Worm (Caenorhabditis elegans): ENCODE results near the gene stau-1.
A peak's percentile ranks its signal among the peaks of the same experiment; 100 is the strongest.

The stau-1 gene

DNA sequence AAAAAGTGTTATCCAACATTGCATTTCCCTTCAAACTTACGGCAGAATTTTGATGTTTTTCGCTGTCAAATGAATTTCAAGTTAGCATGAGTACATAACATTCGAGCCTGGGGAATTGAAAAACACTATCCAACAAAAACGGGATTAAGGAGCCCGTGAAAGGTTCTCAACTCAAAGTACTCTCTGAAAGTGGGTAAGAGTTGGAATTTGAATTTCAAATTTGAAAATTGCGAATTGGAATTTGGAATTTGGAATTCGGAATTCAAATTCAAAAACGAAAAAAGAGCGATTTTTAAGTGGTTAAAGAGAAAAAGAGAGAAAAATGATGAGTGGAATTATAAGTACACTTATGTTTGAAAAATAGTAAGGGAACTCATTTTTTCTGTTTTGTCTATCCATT is 43.8 kb downstream of the stau-1 start, which contains the start of the genes C09E10.3 and dgk-1:
Gene C09E10.3, minus strand, starts transcription at position 101 of the 400 bp plus-strand sequence.
Gene dgk-1, minus strand, starts transcription at position 183 of the 400 bp plus-strand sequence.
- TF ChIP-seq ztf-1 (GFP tag; conservative IDR thresholded peaks at IDR 0.05) (no peak), egl-27 (tag; optimal IDR thresholded peaks at IDR 0.05) (no peak), nhr-23 (tag; optimal IDR thresholded peaks at IDR 0.05) (no peak)

DNA sequence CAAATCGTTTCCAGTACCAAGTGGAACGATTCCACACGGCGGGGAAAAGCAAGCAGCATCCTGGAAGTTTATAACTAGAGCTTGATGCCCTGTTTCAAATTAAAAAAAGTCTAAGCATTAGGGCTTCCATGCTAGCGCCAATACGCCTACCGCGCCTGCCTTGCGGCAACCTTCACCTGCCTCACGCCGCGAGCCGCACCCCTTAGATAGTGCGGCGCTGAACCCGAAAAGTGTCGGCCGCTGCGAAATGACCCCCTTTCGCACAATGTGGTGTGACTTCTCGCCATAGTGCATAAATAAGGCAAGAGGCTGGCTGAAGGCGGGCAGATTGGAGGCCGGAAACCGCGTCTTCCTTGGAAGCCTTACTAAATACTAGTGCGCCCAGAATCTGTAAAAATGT is 48.6 kb downstream of the stau-1 start:
- TF ChIP-seq ztf-11 (tag; optimal IDR thresholded peaks at IDR 0.05) (no peak), ZK546.5 (tag; optimal IDR thresholded peaks at IDR 0.05) (no peak), nhr-10 (tag; optimal IDR thresholded peaks at IDR 0.05) (no peak), nhr-6 (tag; optimal IDR thresholded peaks at IDR 0.05) (no peak), gmeb-1 (tag; optimal IDR thresholded peaks at IDR 0.05) (no peak), nhr-25 (tag; optimal IDR thresholded peaks at IDR 0.05) (no peak), elt-3 (tag; optimal IDR thresholded peaks at IDR 0.05) (no peak), nhr-23 (tag; optimal IDR thresholded peaks at IDR 0.05) (no peak), snpc-4 (tag; optimal IDR thresholded peaks at IDR 0.05) (peak; percentile 84)

- TF ChIP-seq snpc-4 (tag; optimal IDR thresholded peaks at IDR 0.05): no peak
- no peak for TF ChIP-seq ama-1 (optimal IDR thresholded peaks at IDR 0.05)
- no peak for TF ChIP-seq unc-39 (tag; optimal IDR thresholded peaks at IDR 0.05)
- TF ChIP-seq nhr-21 (tag; optimal IDR thresholded peaks at IDR 0.05): no peak
- no peak for TF ChIP-seq skn-1 (tag; optimal IDR thresholded peaks at IDR 0.05)
- TF ChIP-seq peb-1 (tag; optimal IDR thresholded peaks at IDR 0.05): no peak
Measured at ce11 chrX:982598-982997, 52.5 kb downstream of the stau-1 start.

DNA sequence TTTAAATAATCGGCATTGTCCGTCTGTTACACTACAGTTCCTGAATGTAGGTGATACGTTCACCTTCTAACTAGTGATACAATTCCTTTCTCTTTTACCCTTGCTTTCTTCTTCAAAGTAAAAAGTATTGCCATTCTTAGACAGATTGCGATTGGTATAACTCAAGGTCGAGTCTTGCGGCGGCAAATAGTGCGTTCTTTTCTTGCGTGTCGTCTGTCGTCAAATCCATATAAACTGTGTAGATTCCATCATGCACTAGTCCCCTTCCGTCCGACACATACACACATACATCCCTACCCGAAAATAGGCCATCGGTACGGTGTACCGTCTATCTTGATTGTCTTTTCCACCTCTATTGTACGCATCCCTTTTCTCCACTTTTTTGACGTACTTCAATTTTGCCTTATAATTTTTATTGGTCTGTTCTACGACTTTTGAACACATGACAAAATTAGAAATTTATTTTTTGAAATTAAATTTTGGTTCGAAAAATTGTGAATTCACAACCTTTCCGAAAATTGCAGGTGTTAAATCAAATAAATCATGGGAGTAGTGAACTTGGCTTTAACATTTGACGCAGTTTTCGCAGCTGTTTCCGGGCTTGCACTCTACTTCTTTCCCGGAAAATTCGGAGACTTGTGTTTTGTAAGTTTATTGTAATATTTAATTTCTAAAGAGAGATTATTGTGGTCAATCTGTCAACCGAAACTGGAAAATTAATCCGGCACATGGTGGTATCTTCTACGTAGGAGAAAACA is 54.7 kb downstream of the stau-1 start, which contains the start of gene C44C1.1:
Gene C44C1.1, plus strand, starts transcription at position 525 of the 758 bp plus-strand sequence.
- TF ChIP-seq nhr-10 (tag; optimal IDR thresholded peaks at IDR 0.05) (no peak), snpc-4 (tag; optimal IDR thresholded peaks at IDR 0.05) (no peak), nhr-21 (tag; optimal IDR thresholded peaks at IDR 0.05) (peak; percentile 61), nhr-237 (tag; optimal IDR thresholded peaks at IDR 0.05) (no peak), egl-27 (tag; optimal IDR thresholded peaks at IDR 0.05) (no peak), nhr-25 (tag; optimal IDR thresholded peaks at IDR 0.05) (peak; percentile 52), lsy-2 (tag; optimal IDR thresholded peaks at IDR 0.05) (peak in 1 of 2 experiments; percentile 7), alr-1 (tag; optimal IDR thresholded peaks at IDR 0.05) (no peak), nhr-77 (tag; optimal IDR thresholded peaks at IDR 0.05) (no peak), mbf-1 (tag; optimal IDR thresholded peaks at IDR 0.05) (no peak), mab-5 (tag; optimal IDR thresholded peaks at IDR 0.05) (no peak), sma-9 (GFP tag; optimal IDR thresholded peaks at IDR 0.05) (no peak), sma-9 (tag; optimal IDR thresholded peaks at IDR 0.05) (no peak), nhr-129 (tag; optimal IDR thresholded peaks at IDR 0.05) (peak; percentile 35), ztf-4 (tag; optimal IDR thresholded peaks at IDR 0.05) (no peak), blmp-1 (tag; optimal IDR thresholded peaks at IDR 0.05; ENCODE audit: insufficient read depth) (peak; percentile 68), ZK546.5 (tag; optimal IDR thresholded peaks at IDR 0.05) (no peak), nhr-11 (tag; optimal IDR thresholded peaks at IDR 0.05) (no peak), lin-11 (tag; optimal IDR thresholded peaks at IDR 0.05) (no peak), ztf-11 (tag; optimal IDR thresholded peaks at IDR 0.05) (no peak), skn-1 (tag; optimal IDR thresholded peaks at IDR 0.05) (no peak), lin-13 (GFP tag; optimal IDR thresholded peaks at IDR 0.05) (no peak), ceh-82 (tag; optimal IDR thresholded peaks at IDR 0.05) (no peak), fos-1 (tag; optimal IDR thresholded peaks at IDR 0.05) (peak; percentile 47), unc-39 (tag; optimal IDR thresholded peaks at IDR 0.05) (no peak), elt-3 (tag; optimal IDR thresholded peaks at IDR 0.05) (no peak), nhr-23 (tag; optimal IDR thresholded peaks at IDR 0.05) (no peak), ceh-16 (tag; optimal IDR thresholded peaks at IDR 0.05) (peak; percentile 36), unc-62 (GFP tag; optimal IDR thresholded peaks at IDR 0.05) (no peak), elt-1 (tag; optimal IDR thresholded peaks at IDR 0.05) (no peak), sma-3 (GFP tag; optimal IDR thresholded peaks at IDR 0.05) (peak; percentile 7), crh-2 (tag; optimal IDR thresholded peaks at IDR 0.05) (no peak), R02D3.7 (tag; optimal IDR thresholded peaks at IDR 0.05) (no peak), gmeb-1 (tag; optimal IDR thresholded peaks at IDR 0.05) (no peak)
